Worm (Caenorhabditis elegans) whole organism, young adult: ENCODE data around the gene B0244.10.
A peak's percentile ranks its signal among the peaks of the same experiment; 100 is the strongest.

ENCODE experiments used
- B0261.1 ChIP-seq: sonication (generic microtip); optimal IDR thresholded peaks from 2 replicates; lab custom pipeline; 2016; ENCODE audit warnings: mild to moderate bottlenecking, missing genetic modification characterization, moderate library complexity, missing compliant biosample characterization
- F33H1.4 ChIP-seq: fragments of 200-800 bp; sonication (Bioruptor generic); IDR thresholded peaks from 2 replicates; pipeline ENCODE4 v1.3.6; 2022; ENCODE audit warnings: missing genetic modification reagents, missing genetic modification characterization, missing compliant biosample characterization
- F37B4.10 ChIP-seq: fragments of 200-800 bp; sonication (Bioruptor generic); IDR thresholded peaks from 2 replicates; pipeline ENCODE4 v1.3.6; 2022; ENCODE audit warnings: missing genetic modification characterization, missing compliant biosample characterization
- F55B11.4 ChIP-seq: sonication (generic microtip); optimal IDR thresholded peaks from 2 replicates; lab custom pipeline; 2016; ENCODE audit warnings: missing compliant biosample characterization, missing genetic modification characterization, borderline replicate concordance; ENCODE audit not compliant: insufficient read depth
- F57C9.4 ChIP-seq: sonication (generic microtip); optimal IDR thresholded peaks from 2 replicates; lab custom pipeline; 2017; ENCODE audit warnings: mild to moderate bottlenecking, missing genetic modification characterization, missing compliant biosample characterization
- K11D2.4 ChIP-seq: fragments of 200-800 bp; sonication (Bioruptor generic); IDR thresholded peaks from 2 replicates; pipeline ENCODE4 v1.3.6; 2022; ENCODE audit warnings: missing genetic modification reagents, missing genetic modification characterization, missing compliant biosample characterization
- K12H6.12 ChIP-seq: fragments of 200-800 bp; sonication (Bioruptor generic); optimal IDR thresholded peaks from 2 replicates; lab custom pipeline; 2018; ENCODE audit warnings: mild to moderate bottlenecking, missing genetic modification characterization, missing compliant biosample characterization
- Y53F4B.3 ChIP-seq: fragments of 200-800 bp; sonication (Bioruptor generic); IDR thresholded peaks from 2 replicates; pipeline ENCODE4 v1.3.6; 2022; ENCODE audit warnings: missing genetic modification reagents, missing genetic modification characterization, missing compliant biosample characterization
- Y95B8A.8 ChIP-seq: fragments of 200-800 bp; sonication (Bioruptor generic); IDR thresholded peaks from 2 replicates; pipeline ENCODE4 v1.3.6; 2022; ENCODE audit warnings: missing genetic modification reagents, missing genetic modification characterization, missing compliant biosample characterization
- ZK185.1 ChIP-seq: sonication (generic microtip); optimal IDR thresholded peaks from 2 replicates; lab custom pipeline; 2016; ENCODE audit warnings: mild to moderate bottlenecking, missing genetic modification characterization, missing compliant biosample characterization; ENCODE audit not compliant: poor library complexity, severe bottlenecking
- ama-1 ChIP-seq, 3 experiments: fragments of 150-350 bp in 1 of 3; sonication (generic microtip) in 2 of 3; optimal IDR thresholded peaks; 2 replicates each; lab custom pipeline; 2014 to 2018; ENCODE audit warnings: missing biosample characterization in 2 of 3, missing genetic modification characterization in 2 of 3, missing genetic modification reagents in 2 of 3
- attf-5 ChIP-seq: fragments of 200-800 bp; sonication (Bioruptor generic); optimal IDR thresholded peaks from 2 replicates; lab custom pipeline; 2018; ENCODE audit warnings: mild to moderate bottlenecking, missing genetic modification characterization, missing compliant biosample characterization
- bed-1 ChIP-seq: fragments of 200-800 bp; sonication (Bioruptor generic); IDR thresholded peaks from 2 replicates; pipeline ENCODE4 v1.3.6; 2022; ENCODE audit warnings: missing genetic modification reagents, missing genetic modification characterization, missing compliant biosample characterization
- bed-2 ChIP-seq: fragments of 200-800 bp; sonication (Bioruptor generic); IDR thresholded peaks from 2 replicates; pipeline ENCODE4 v1.3.6; 2022; ENCODE audit warnings: missing genetic modification reagents, missing genetic modification characterization, missing compliant biosample characterization
- ceh-40 ChIP-seq: fragments of 200-800 bp; sonication (Bioruptor generic); IDR thresholded peaks from 2 replicates; pipeline ENCODE4 v1.3.6; 2022; ENCODE audit warnings: missing genetic modification characterization, missing compliant biosample characterization
- ceh-91 ChIP-seq: fragments of 200-800 bp; sonication (Bioruptor generic); IDR thresholded peaks from 2 replicates; pipeline ENCODE4 v1.3.6; 2022; ENCODE audit warnings: missing genetic modification reagents, missing genetic modification characterization, missing compliant biosample characterization
- dox-1 ChIP-seq: fragments of 200-800 bp; sonication (Bioruptor generic); IDR thresholded peaks from 2 replicates; pipeline ENCODE4 v1.3.6; 2022; ENCODE audit warnings: missing genetic modification reagents, missing genetic modification characterization, missing compliant biosample characterization
- dpff-1 ChIP-seq: sonication (generic microtip); optimal IDR thresholded peaks from 2 replicates; lab custom pipeline; 2017; ENCODE audit warnings: mild to moderate bottlenecking, missing genetic modification characterization, missing compliant biosample characterization
- efl-1 ChIP-seq: fragments of 150-350 bp; optimal IDR thresholded peaks from 2 replicates; lab custom pipeline; 2014; ENCODE audit warnings: missing biosample characterization, missing genetic modification reagents, missing genetic modification characterization
- egl-18 ChIP-seq: fragments of 200-800 bp; sonication (Bioruptor generic); IDR thresholded peaks from 2 replicates; pipeline ENCODE4 v1.3.6; 2022; ENCODE audit warnings: missing genetic modification reagents, missing genetic modification characterization, missing compliant biosample characterization
- gei-17 ChIP-seq: fragments of 200-800 bp; sonication (Bioruptor generic); optimal IDR thresholded peaks from 2 replicates; lab custom pipeline; 2018; ENCODE audit warnings: mild to moderate bottlenecking, missing genetic modification characterization, missing compliant biosample characterization
- hmg-20 ChIP-seq: fragments of 200-800 bp; sonication (Bioruptor generic); IDR thresholded peaks from 2 replicates; pipeline ENCODE4 v1.3.6; 2022; ENCODE audit warnings: missing genetic modification reagents, missing genetic modification characterization, missing compliant biosample characterization
- hrde-1 ChIP-seq: sonication (generic microtip); optimal IDR thresholded peaks from 2 replicates; lab custom pipeline; 2016; ENCODE audit warnings: missing genetic modification characterization, mild to moderate bottlenecking, missing compliant biosample characterization, moderate library complexity, missing genotype, missing genetic modification reagents, borderline replicate concordance
- hsf-1 ChIP-seq: fragments of 200-800 bp; sonication (Bioruptor generic); IDR thresholded peaks from 2 replicates; pipeline ENCODE4 v1.3.6; 2022; ENCODE audit warnings: missing genetic modification reagents, missing genetic modification characterization, missing compliant biosample characterization
- let-526 ChIP-seq: fragments of 200-800 bp; sonication (Bioruptor generic); IDR thresholded peaks from 2 replicates; pipeline ENCODE4 v1.3.6; 2022; ENCODE audit warnings: missing genetic modification reagents, missing genetic modification characterization, missing compliant biosample characterization
- lin-26 ChIP-seq: fragments of 200-800 bp; sonication (Bioruptor generic); IDR thresholded peaks from 2 replicates; pipeline ENCODE4 v1.3.6; 2022; ENCODE audit warnings: missing genetic modification reagents, missing genetic modification characterization, missing compliant biosample characterization
- lin-54 ChIP-seq: fragments of 200-800 bp; sonication (Bioruptor generic); optimal IDR thresholded peaks from 2 replicates; lab custom pipeline; 2018; ENCODE audit warnings: mild to moderate bottlenecking, missing genetic modification characterization, missing compliant biosample characterization
- lir-1 ChIP-seq: fragments of 200-800 bp; sonication (Bioruptor generic); conservative IDR thresholded peaks from 2 replicates; pipeline ENCODE4 v1.3.6; 2022; ENCODE audit warnings: missing genetic modification reagents, missing genetic modification characterization, missing compliant biosample characterization
- lsl-1 ChIP-seq: fragments of 200-800 bp; sonication (Bioruptor generic); optimal IDR thresholded peaks from 2 replicates; lab custom pipeline; 2018; ENCODE audit warnings: mild to moderate bottlenecking, missing genetic modification characterization, moderate library complexity, missing compliant biosample characterization
- lsy-27 ChIP-seq: sonication (generic microtip); optimal IDR thresholded peaks from 2 replicates; lab custom pipeline; 2017; ENCODE audit warnings: missing genetic modification characterization, mild to moderate bottlenecking, missing compliant biosample characterization, antibody characterized with exemption, missing genotype, borderline replicate concordance; ENCODE audit not compliant: insufficient read depth
- madf-10 ChIP-seq: sonication (generic microtip); optimal IDR thresholded peaks from 2 replicates; lab custom pipeline; 2016; ENCODE audit warnings: mild to moderate bottlenecking, missing genetic modification characterization, missing compliant biosample characterization
- madf-6 ChIP-seq: fragments of 200-800 bp; sonication (Bioruptor generic); IDR thresholded peaks from 2 replicates; pipeline ENCODE4 v1.3.6; 2022; ENCODE audit warnings: missing genetic modification reagents, missing genetic modification characterization, missing compliant biosample characterization
- mcd-1 ChIP-seq: fragments of 200-800 bp; sonication (Bioruptor generic); IDR thresholded peaks from 2 replicates; pipeline ENCODE4 v1.3.6; 2022; ENCODE audit warnings: missing genetic modification reagents, missing genetic modification characterization, missing compliant biosample characterization
- nfyb-1 ChIP-seq: fragments of 200-800 bp; sonication (Bioruptor generic); IDR thresholded peaks from 2 replicates; pipeline ENCODE4 v1.3.6; 2022; ENCODE audit warnings: missing genetic modification reagents, missing genetic modification characterization, missing compliant biosample characterization
- nhr-90 ChIP-seq: sonication (generic microtip); optimal IDR thresholded peaks from 2 replicates; lab custom pipeline; 2016; ENCODE audit warnings: missing genotype, mild to moderate bottlenecking, missing genetic modification characterization, missing compliant biosample characterization
- rec-8 ChIP-seq, 2 experiments: sonication (generic microtip); optimal IDR thresholded peaks; 2 replicates each; lab custom pipeline; 2016; ENCODE audit warnings: mild to moderate bottlenecking in 2 of 2, missing genetic modification characterization in 2 of 2, missing genetic modification reagents in 2 of 2, missing genotype in 2 of 2, missing biosample characterization in 1 of 2, missing compliant biosample characterization in 1 of 2, moderate library complexity in 1 of 2
- sdz-38 ChIP-seq: sonication (generic microtip); optimal IDR thresholded peaks from 2 replicates; lab custom pipeline; 2016; ENCODE audit warnings: missing genotype, missing genetic modification characterization, missing compliant biosample characterization
- snpc-1.1 ChIP-seq: sonication (generic microtip); optimal IDR thresholded peaks from 2 replicates; lab custom pipeline; 2017; ENCODE audit warnings: missing genetic modification characterization, mild to moderate bottlenecking, missing compliant biosample characterization, antibody characterized with exemption, moderate library complexity, missing genotype, missing genetic modification reagents; ENCODE audit not compliant: insufficient read depth
- somi-1 ChIP-seq: fragments of 200-800 bp; sonication (Bioruptor generic); optimal IDR thresholded peaks from 2 replicates; lab custom pipeline; 2018; ENCODE audit warnings: mild to moderate bottlenecking, missing genetic modification characterization, missing compliant biosample characterization
- tbp1 ChIP-seq: fragments of 200-800 bp; sonication (Bioruptor generic); optimal IDR thresholded peaks from 2 replicates; lab custom pipeline; 2018; ENCODE audit warnings: mild to moderate bottlenecking, missing genetic modification characterization, missing compliant biosample characterization
- unc-130 ChIP-seq: sonication (generic microtip); optimal IDR thresholded peaks from 2 replicates; lab custom pipeline; 2016; ENCODE audit warnings: missing genetic modification reagents, missing genetic modification characterization, missing compliant biosample characterization
- xnd-1 ChIP-seq: sonication (generic microtip); optimal IDR thresholded peaks from 2 replicates; lab custom pipeline; 2016; ENCODE audit warnings: missing genotype, missing genetic modification reagents, missing genetic modification characterization, missing compliant biosample characterization
- ztf-18 ChIP-seq: sonication (generic microtip); optimal IDR thresholded peaks from 2 replicates; lab custom pipeline; 2016; ENCODE audit warnings: missing genotype, mild to moderate bottlenecking, missing genetic modification characterization, missing compliant biosample characterization

The B0244.10 gene

ce11 chrIII:5721888-5722287 is 13.1 kb upstream of the B0244.10 start (continued):
- peak; percentile 61; the same call in 1 of the 2 replicates for TF ChIP-seq madf-6
- TF ChIP-seq rec-8 (tag; optimal IDR thresholded peaks at IDR 0.05; lab: Kevin White, UChicago), result no peak
- peak; percentile 44 for TF ChIP-seq tbp1
- TF ChIP-seq lir-1 (GFP tag; lab: Robert Waterston, UW), result 0 out of 2 replicates have a peak, but pooled peaks have one; percentile 29
- TF ChIP-seq attf-5 (GFP tag; lab: Kevin White, UChicago), result peak; percentile 34
- peak; percentile 68 for TF ChIP-seq mcd-1 (GFP tag; lab: Robert Waterston, UW)
- no peak for TF ChIP-seq F55B11.4 (tag; lab: Kevin White, UChicago)
- TF ChIP-seq bed-2, result 0 out of 2 replicates have a peak, but pooled peaks have one; percentile 50
- TF ChIP-seq lin-54 (GFP tag; lab: Kevin White, UChicago), result peak; percentile 77
- TF ChIP-seq Y95B8A.8 (GFP tag; lab: Robert Waterston, UW), result no peak
- TF ChIP-seq somi-1 (GFP tag; lab: Kevin White, UChicago), result peak; percentile 4
- TF ChIP-seq efl-1 (GFP tag; lab: Kevin White, UChicago), result peak; percentile 7
- TF ChIP-seq ztf-18 (tag; lab: Kevin White, UChicago), result peak; percentile 12
- TF ChIP-seq F57C9.4 (tag; lab: Kevin White, UChicago), result no peak
- TF ChIP-seq, all 124 proteins: peak for 35

- TF ChIP-seq hmg-20 (no peak), hrde-1 (tag; lab: Kevin White, UChicago) (no peak), ztf-18 (tag; lab: Kevin White, UChicago) (no peak), let-526 (GFP tag; lab: Robert Waterston, UW) (no peak), F37B4.10 (no peak), Y95B8A.8 (GFP tag; lab: Robert Waterston, UW) (no peak), ama-1 (optimal IDR thresholded peaks at IDR 0.05; lab: Kevin White, UChicago) (no peak), ama-1 (GFP tag; optimal IDR thresholded peaks at IDR 0.05; lab: Kevin White, UChicago) (no peak), F33H1.4 (GFP tag; lab: Robert Waterston, UW) (no peak), Y53F4B.3 (GFP tag; lab: Robert Waterston, UW) (no peak), madf-10 (tag; lab: Kevin White, UChicago) (no peak), nhr-90 (tag; lab: Kevin White, UChicago) (no peak)
Measured at ce11 chrIII:5722550-5722949, 12.4 kb upstream of the B0244.10 start, which contains the start of gene wrm-1. wrm-1 (plus strand) TSS chrIII:5722850.

ce11 chrIII:5727827-5728226 is 7.1 kb upstream of the B0244.10 start, which contains the start of gene egg-1:
egg-1 (plus strand) TSS chrIII:5728180.
- no peak for TF ChIP-seq nfyb-1 (GFP tag; lab: Robert Waterston, UW)
- TF ChIP-seq dox-1 (GFP tag; lab: Robert Waterston, UW), result peak; percentile 87
- TF ChIP-seq hmg-20, result no peak
- peak; percentile 98 for TF ChIP-seq lsl-1 (GFP tag; lab: Kevin White, UChicago)
- TF ChIP-seq ama-1 (optimal IDR thresholded peaks at IDR 0.05; lab: Kevin White, UChicago), result no peak
- no peak for TF ChIP-seq ama-1 (GFP tag; optimal IDR thresholded peaks at IDR 0.05; lab: Kevin White, UChicago)
- peak; percentile 95 for TF ChIP-seq lin-54 (GFP tag; lab: Kevin White, UChicago)
- TF ChIP-seq K11D2.4 (GFP tag; lab: Robert Waterston, UW), result no peak
- TF ChIP-seq B0261.1 (tag; lab: Kevin White, UChicago), result no peak
- no peak for TF ChIP-seq ceh-40 (GFP tag; lab: Robert Waterston, UW)
- TF ChIP-seq sdz-38, result no peak
- peak; percentile 72 for TF ChIP-seq mcd-1 (GFP tag; lab: Robert Waterston, UW)
- TF ChIP-seq bed-2, result no peak
- TF ChIP-seq hsf-1 (GFP tag; lab: Robert Waterston, UW), result peak; percentile 89
- no peak for TF ChIP-seq ZK185.1
- TF ChIP-seq lin-26 (GFP tag; lab: Robert Waterston, UW), result no peak
- no peak for TF ChIP-seq dpff-1 (tag; lab: Kevin White, UChicago)
- TF ChIP-seq lsy-27, result no peak
- peak; percentile 75 for TF ChIP-seq unc-130 (GFP tag; lab: Kevin White, UChicago)
- no peak for TF ChIP-seq K12H6.12 (tag; lab: Kevin White, UChicago)
- TF ChIP-seq gei-17 (GFP tag; lab: Kevin White, UChicago), result no peak
- peak; percentile 96 for TF ChIP-seq ceh-91 (GFP tag; lab: Robert Waterston, UW)
- TF ChIP-seq rec-8 (tag; optimal IDR thresholded peaks at IDR 0.05; lab: Kevin White, UChicago), result no peak
- peak; percentile 98 for TF ChIP-seq efl-1 (GFP tag; lab: Kevin White, UChicago)
- no peak for TF ChIP-seq bed-1 (GFP tag; lab: Robert Waterston, UW)
- peak; percentile 98 for TF ChIP-seq xnd-1 (tag; lab: Kevin White, UChicago)
- TF ChIP-seq egl-18 (GFP tag; lab: Robert Waterston, UW), result no peak
- TF ChIP-seq snpc-1.1, result peak; percentile 21
